Worm (Caenorhabditis elegans) whole organism, early embryonic: ENCODE results near the gene srv-4.

Source experiments
- B0310.2 ChIP-seq: sonication (generic microtip); optimal IDR thresholded peaks from 2 replicates; lab custom pipeline; 2016; ENCODE audit warnings: mild to moderate bottlenecking, missing genetic modification characterization, missing compliant biosample characterization
- F13C5.2 ChIP-seq: sonication (generic microtip); optimal IDR thresholded peaks from 2 replicates; lab custom pipeline; 2017; ENCODE audit warnings: mild to moderate bottlenecking, missing genetic modification characterization, inconsistent platforms, missing compliant biosample characterization
- aly-1 ChIP-seq: sonication (generic microtip); optimal IDR thresholded peaks from 2 replicates; lab custom pipeline; 2016; ENCODE audit warnings: missing genetic modification characterization, missing compliant biosample characterization
- ama-1 ChIP-seq: fragments of 150-350 bp; optimal IDR thresholded peaks from 2 replicates; lab custom pipeline; 2014
- ceh-13 ChIP-seq: fragments of 200-800 bp; sonication (Bioruptor generic); optimal IDR thresholded peaks from 2 replicates; lab custom pipeline; 2018; ENCODE audit warnings: mild to moderate bottlenecking, missing genetic modification characterization, missing compliant biosample characterization
- ceh-36 ChIP-seq: sonication (generic microtip); optimal IDR thresholded peaks from 2 replicates; lab custom pipeline; 2016; ENCODE audit warnings: missing genetic modification characterization, inconsistent platforms, missing compliant biosample characterization
- ets-7 ChIP-seq: sonication (generic microtip); optimal IDR thresholded peaks from 2 replicates; lab custom pipeline; 2016; ENCODE audit warnings: missing genotype, missing genetic modification characterization, missing compliant biosample characterization
- flt-1 ChIP-seq: fragments of 200-800 bp; sonication (Bioruptor generic); IDR thresholded peaks from 2 replicates; pipeline ENCODE4 v1.3.6; 2022; ENCODE audit warnings: missing genetic modification characterization, missing compliant biosample characterization
- hmbx-1 ChIP-seq: sonication (generic microtip); optimal IDR thresholded peaks from 2 replicates; lab custom pipeline; 2016; ENCODE audit warnings: mild to moderate bottlenecking, missing genetic modification characterization, missing compliant biosample characterization
- hmg-4 ChIP-seq: fragments of 200-800 bp; sonication (Bioruptor generic); optimal IDR thresholded peaks from 2 replicates; lab custom pipeline; 2018; ENCODE audit warnings: mild to moderate bottlenecking, missing genetic modification characterization, missing compliant biosample characterization
- hnd-1 ChIP-seq: sonication (generic microtip); optimal IDR thresholded peaks from 2 replicates; lab custom pipeline; 2016; ENCODE audit warnings: missing genetic modification characterization, missing compliant biosample characterization
- pes-1 ChIP-seq: fragments of 200-800 bp; sonication (Bioruptor generic); IDR thresholded peaks from 2 replicates; pipeline ENCODE4 v1.3.6; 2022; ENCODE audit warnings: missing genetic modification reagents, missing genetic modification characterization, missing compliant biosample characterization
- scrt-1 ChIP-seq: fragments of 200-800 bp; sonication (Bioruptor generic); IDR thresholded peaks from 2 replicates; pipeline ENCODE4 v1.3.6; 2022; ENCODE audit warnings: missing genetic modification characterization, missing compliant biosample characterization
- sea-1 ChIP-seq: fragments of 200-800 bp; sonication (Bioruptor generic); conservative IDR thresholded peaks from 2 replicates; pipeline ENCODE4 v1.3.6; 2022; ENCODE audit warnings: missing genetic modification characterization, missing compliant biosample characterization
- tbx-11 ChIP-seq: fragments of 200-800 bp; sonication (Bioruptor generic); IDR thresholded peaks from 2 replicates; pipeline ENCODE4 v1.3.6; 2022; ENCODE audit warnings: missing genetic modification characterization, missing compliant biosample characterization
- tbx-37 ChIP-seq: fragments of 200-800 bp; sonication (Bioruptor generic); conservative IDR thresholded peaks from 2 replicates; pipeline ENCODE4 v1.3.6; 2022; ENCODE audit warnings: missing genetic modification reagents, missing genetic modification characterization, missing compliant biosample characterization
- tra-4 ChIP-seq: sonication (generic microtip); optimal IDR thresholded peaks from 2 replicates; lab custom pipeline; 2017; ENCODE audit warnings: missing genetic modification characterization, missing compliant biosample characterization

The srv-4 gene

ce11 chrIV:4291174-4291573 lies 2.9 kb upstream of the srv-4 start, which contains the start of gene F15E6.4:
Gene F15E6.4 (plus strand): TSS chrIV:4291474.
- TF ChIP-seq B0310.2 (tag; lab: Kevin White, UChicago) (no peak), aly-1 (tag; lab: Kevin White, UChicago) (no peak), F13C5.2 (no peak), ets-7 (tag; lab: Kevin White, UChicago) (no peak), ceh-13 (no peak), tbx-37 (GFP tag; lab: Robert Waterston, UW) (no peak), hmg-4 (GFP tag; lab: Kevin White, UChicago) (no peak), flt-1 (GFP tag; lab: Robert Waterston, UW) (no peak), hmbx-1 (tag; lab: Kevin White, UChicago) (no peak), tbx-11 (GFP tag; lab: Robert Waterston, UW) (no peak), sea-1 (GFP tag; lab: Robert Waterston, UW) (no peak), tra-4 (tag; lab: Kevin White, UChicago) (no peak), ama-1 (lab: Kevin White, UChicago) (no peak), ceh-36 (no peak), pes-1 (GFP tag; lab: Robert Waterston, UW) (no peak), scrt-1 (GFP tag; lab: Robert Waterston, UW) (no peak)

DNA sequence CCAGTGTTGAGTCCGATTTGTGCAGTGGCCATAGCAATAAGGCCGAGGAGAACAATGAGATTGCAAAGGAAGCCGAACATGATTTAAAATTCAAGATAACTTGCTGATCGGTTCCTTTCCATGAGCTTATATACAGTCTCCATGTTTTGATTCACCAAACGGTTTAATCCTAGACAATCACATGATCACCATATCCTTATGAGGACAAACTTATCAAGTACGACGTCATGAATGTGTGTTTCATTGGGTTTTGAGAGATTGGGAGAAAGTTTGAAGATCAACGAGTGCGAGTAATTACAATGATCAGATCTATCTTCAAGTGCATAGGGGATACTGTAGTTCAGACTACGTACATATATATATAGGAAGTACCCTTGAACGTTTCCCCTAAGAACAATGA lies 2.2 kb upstream of the srv-4 start, which contains the start of gene dct-7:
dct-7 (minus strand) TSS at position 101 of the 400 bp plus-strand sequence.
- TF ChIP-seq sea-1 (GFP tag; lab: Robert Waterston, UW) (no peak), ama-1 (lab: Kevin White, UChicago) (no peak), F13C5.2 (no peak)

DNA sequence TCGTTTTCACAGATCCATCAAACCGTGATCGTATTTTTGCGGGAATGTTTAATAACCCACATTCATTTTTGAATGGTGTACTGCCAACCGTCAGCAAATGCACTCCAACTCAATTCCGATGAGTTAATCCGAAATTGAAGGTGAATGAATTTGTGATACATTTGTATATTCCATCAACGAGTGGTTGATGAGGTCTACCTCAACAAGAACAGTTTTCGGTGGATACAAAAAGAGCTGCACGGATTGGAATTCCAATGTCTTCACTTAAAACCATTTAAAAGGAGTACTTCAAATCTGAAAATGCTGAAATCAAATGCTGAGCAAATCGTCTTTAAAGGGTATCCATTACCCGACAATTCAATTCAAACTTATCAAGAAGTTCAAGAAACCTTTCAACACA lies 1.0 kb upstream of the srv-4 start, which contains the start of gene F15E6.5:
F15E6.5 (plus strand) TSS at position 301 of the 400 bp plus-strand sequence.
- no peak for TF ChIP-seq sea-1 (GFP tag; lab: Robert Waterston, UW)
- no peak for TF ChIP-seq aly-1 (tag; lab: Kevin White, UChicago)
- TF ChIP-seq tra-4 (tag; lab: Kevin White, UChicago) = no peak
- no peak for TF ChIP-seq hmbx-1 (tag; lab: Kevin White, UChicago)
- TF ChIP-seq F13C5.2 = no peak
- TF ChIP-seq ceh-36 = no peak
- TF ChIP-seq ceh-13 = no peak
- no peak for TF ChIP-seq pes-1 (GFP tag; lab: Robert Waterston, UW)
- TF ChIP-seq tbx-37 (GFP tag; lab: Robert Waterston, UW) = no peak
- no peak for TF ChIP-seq hnd-1 (tag; lab: Kevin White, UChicago)
- TF ChIP-seq scrt-1 (GFP tag; lab: Robert Waterston, UW) = no peak
- TF ChIP-seq hmg-4 (GFP tag; lab: Kevin White, UChicago) = no peak
- TF ChIP-seq tbx-11 (GFP tag; lab: Robert Waterston, UW) = no peak
- no peak for TF ChIP-seq ets-7 (tag; lab: Kevin White, UChicago)
- no peak for TF ChIP-seq ama-1 (lab: Kevin White, UChicago)
- no peak for TF ChIP-seq B0310.2 (tag; lab: Kevin White, UChicago)
- TF ChIP-seq flt-1 (GFP tag; lab: Robert Waterston, UW) = no peak

- TF ChIP-seq ceh-13 (no peak), scrt-1 (GFP tag; lab: Robert Waterston, UW) (no peak), B0310.2 (tag; lab: Kevin White, UChicago) (no peak), hmbx-1 (tag; lab: Kevin White, UChicago) (no peak), pes-1 (GFP tag; lab: Robert Waterston, UW) (no peak), hmg-4 (GFP tag; lab: Kevin White, UChicago) (no peak), flt-1 (GFP tag; lab: Robert Waterston, UW) (no peak), F13C5.2 (no peak), aly-1 (tag; lab: Kevin White, UChicago) (no peak), tbx-37 (GFP tag; lab: Robert Waterston, UW) (no peak), ets-7 (tag; lab: Kevin White, UChicago) (no peak), sea-1 (GFP tag; lab: Robert Waterston, UW) (no peak)
These were observed 3.2 kb downstream of the srv-4 start for ce11 chrIV:4284989-4285388.

ce11 chrIV:4284020-4284419 lies 4.2 kb downstream of the srv-4 start, which contains the start of gene F15E6.6:
Gene F15E6.6 (minus strand): TSS chrIV:4284120.
- no peak for TF ChIP-seq sea-1 (GFP tag; lab: Robert Waterston, UW)
- no peak for TF ChIP-seq hmbx-1 (tag; lab: Kevin White, UChicago)
- TF ChIP-seq aly-1 (tag; lab: Kevin White, UChicago) = no peak
- TF ChIP-seq scrt-1 (GFP tag; lab: Robert Waterston, UW) = no peak
- no peak for TF ChIP-seq tra-4 (tag; lab: Kevin White, UChicago)
- TF ChIP-seq B0310.2 (tag; lab: Kevin White, UChicago) = no peak
- TF ChIP-seq tbx-11 (GFP tag; lab: Robert Waterston, UW) = no peak
- no peak for TF ChIP-seq ama-1 (lab: Kevin White, UChicago)
- TF ChIP-seq flt-1 (GFP tag; lab: Robert Waterston, UW) = no peak
- no peak for TF ChIP-seq hmg-4 (GFP tag; lab: Kevin White, UChicago)
- no peak for TF ChIP-seq F13C5.2
- TF ChIP-seq hnd-1 (tag; lab: Kevin White, UChicago) = no peak
- no peak for TF ChIP-seq ets-7 (tag; lab: Kevin White, UChicago)
- TF ChIP-seq tbx-37 (GFP tag; lab: Robert Waterston, UW) = no peak

ce11 chrIV:4277694-4278093 lies 10.5 kb downstream of the srv-4 start, which contains the start of gene nhr-78:
Gene nhr-78 (minus strand): TSS chrIV:4277875.
- TF ChIP-seq sea-1 (GFP tag; lab: Robert Waterston, UW) (no peak), ets-7 (tag; lab: Kevin White, UChicago) (no peak), B0310.2 (tag; lab: Kevin White, UChicago) (no peak), tra-4 (tag; lab: Kevin White, UChicago) (no peak), hmg-4 (GFP tag; lab: Kevin White, UChicago) (no peak), F13C5.2 (no peak), pes-1 (GFP tag; lab: Robert Waterston, UW) (no peak), scrt-1 (GFP tag; lab: Robert Waterston, UW) (no peak), tbx-37 (GFP tag; lab: Robert Waterston, UW) (no peak)

- TF ChIP-seq scrt-1 (GFP tag; lab: Robert Waterston, UW) (no peak), B0310.2 (tag; lab: Kevin White, UChicago) (no peak), hnd-1 (tag; lab: Kevin White, UChicago) (no peak), tra-4 (tag; lab: Kevin White, UChicago) (no peak), aly-1 (tag; lab: Kevin White, UChicago) (no peak), tbx-37 (GFP tag; lab: Robert Waterston, UW) (no peak), F13C5.2 (no peak), ets-7 (tag; lab: Kevin White, UChicago) (no peak), ceh-13 (no peak)
These were observed 16.1 kb downstream of the srv-4 start, which contains the start of gene F36A4.1 for ce11 chrIV:4272167-4272566. Gene F36A4.1 (plus strand): TSS chrIV:4272467.
